Fruit fly (Drosophila melanogaster) whole organism, wandering third instar larva: Measurements from ENCODE around the gene hbt.

Experiments
- Abd-B ChIP-seq: fragments of >200 bp; optimal IDR thresholded peaks from 2 replicates; lab custom pipeline; 2017; ENCODE audit warnings: missing biosample characterization, missing genetic modification characterization
- CG32264 ChIP-seq: fragments of 200-800 bp; sonication (Bioruptor generic); optimal IDR thresholded peaks from 2 replicates; lab custom pipeline; 2016; ENCODE audit warnings: missing biosample characterization, missing genetic modification characterization
- CG9705 ChIP-seq: fragments of 200-800 bp; sonication (Bioruptor generic); optimal IDR thresholded peaks from 2 replicates; lab custom pipeline; 2018; ENCODE audit warnings: missing biosample characterization, mild to moderate bottlenecking, missing genetic modification characterization
- CrebA ChIP-seq: fragments of 200-800 bp; sonication (Bioruptor generic); optimal IDR thresholded peaks from 2 replicates; lab custom pipeline; 2016; ENCODE audit warnings: missing biosample characterization, mild to moderate bottlenecking, missing genetic modification characterization, borderline replicate concordance
- Dfd ChIP-seq: fragments of >200 bp; optimal IDR thresholded peaks from 2 replicates; lab custom pipeline; 2017; ENCODE audit warnings: missing biosample characterization, missing genetic modification characterization
- Dif ChIP-seq: fragments of 200-275, 200-300 bp; sonication (Bioruptor generic); optimal IDR thresholded peaks from 2 replicates; lab custom pipeline; 2018; ENCODE audit warnings: missing biosample characterization, missing genetic modification characterization; ENCODE audit not compliant: partially characterized antibody
- GATAd ChIP-seq: sonication (Bioruptor generic); optimal IDR thresholded peaks from 2 replicates; lab custom pipeline; 2016; ENCODE audit warnings: missing biosample characterization, missing genetic modification characterization
- HLH106 ChIP-seq: fragments of 200-800 bp; optimal IDR thresholded peaks from 3 replicates; lab custom pipeline; 2019; ENCODE audit warnings: missing biosample characterization, mild to moderate bottlenecking, missing genetic modification characterization, moderate library complexity
- Hnf4 ChIP-seq: fragments of 200-800 bp; sonication (Bioruptor generic); optimal IDR thresholded peaks from 2 replicates; lab custom pipeline; 2016; ENCODE audit warnings: missing biosample characterization, mild to moderate bottlenecking, missing genetic modification characterization
- Hr78 ChIP-seq: fragments of >200 bp; optimal IDR thresholded peaks from 2 replicates; lab custom pipeline; 2017; ENCODE audit warnings: missing biosample characterization, missing genetic modification characterization
- Hr83 ChIP-seq: fragments of 200-300 bp; sonication (Bioruptor generic); optimal IDR thresholded peaks from 2 replicates; lab custom pipeline; 2016; ENCODE audit warnings: missing biosample characterization, mild to moderate bottlenecking, missing genetic modification characterization, moderate library complexity; ENCODE audit not compliant: poor library complexity, severe bottlenecking
- Jra ChIP-seq: sonication (Bioruptor generic); optimal IDR thresholded peaks from 2 replicates; lab custom pipeline; 2016; ENCODE audit warnings: missing biosample characterization, missing genetic modification characterization
- Mio ChIP-seq: sonication (Bioruptor generic); optimal IDR thresholded peaks from 2 replicates; lab custom pipeline; 2016; ENCODE audit warnings: missing biosample characterization, missing genetic modification characterization
- Myc ChIP-seq: fragments of >200 bp; optimal IDR thresholded peaks from 2 replicates; lab custom pipeline; 2017
- N ChIP-seq: fragments of >200 bp; optimal IDR thresholded peaks from 2 replicates; lab custom pipeline; 2018; ENCODE audit warnings: missing biosample characterization, missing external identifiers, missing genetic modification characterization
- OdsH ChIP-seq: fragments of 200-800 bp; sonication (Bioruptor generic); optimal IDR thresholded peaks from 2 replicates; lab custom pipeline; 2016; ENCODE audit warnings: missing biosample characterization, mild to moderate bottlenecking, missing genetic modification characterization
- Rel ChIP-seq, 2 experiments: fragments of 200-800 bp; sonication (Bioruptor generic) in 1 of 2; optimal IDR thresholded peaks; 2 replicates in 1 of 2; 3 replicates in 1 of 2; lab custom pipeline; 2016 to 2019; ENCODE audit warnings: mild to moderate bottlenecking in 2 of 2, missing biosample characterization in 2 of 2, missing genetic modification characterization in 2 of 2, moderate library complexity in 1 of 2
- Sp1 ChIP-seq: fragments of 200-800 bp; sonication (Bioruptor generic); optimal IDR thresholded peaks from 3 replicates; lab custom pipeline; 2019; ENCODE audit warnings: missing biosample characterization, mild to moderate bottlenecking, missing genetic modification characterization, moderate library complexity
- Vsx2 ChIP-seq: fragments of 200-300, 225-300 bp; sonication (Bioruptor generic); optimal IDR thresholded peaks from 2 replicates; lab custom pipeline; 2018; ENCODE audit warnings: missing biosample characterization, missing genetic modification characterization; ENCODE audit not compliant: partially characterized antibody
- br ChIP-seq: fragments of 200-800 bp; sonication (Bioruptor generic); optimal IDR thresholded peaks from 2 replicates; lab custom pipeline; 2016; ENCODE audit warnings: missing biosample characterization, missing genetic modification characterization
- brk ChIP-seq: fragments of 200-800 bp; sonication (Bioruptor generic); optimal IDR thresholded peaks from 2 replicates; lab custom pipeline; 2016; ENCODE audit warnings: missing biosample characterization, mild to moderate bottlenecking, missing genetic modification characterization
- dl ChIP-seq, 2 experiments: fragments of 175-275, 200-275 bp in 1 of 2; fragments of 200-275 bp in 1 of 2; sonication (Bioruptor generic); optimal IDR thresholded peaks; lab custom pipeline; 2018; ENCODE audit warnings: mild to moderate bottlenecking in 2 of 2, missing biosample characterization in 2 of 2, missing genetic modification characterization in 2 of 2, moderate library complexity in 2 of 2; ENCODE audit not compliant: partially characterized antibody in 2 of 2, insufficient read depth in 1 of 2
- dmrt93B ChIP-seq: fragments of 200-800 bp; sonication (Bioruptor generic); optimal IDR thresholded peaks from 2 replicates; lab custom pipeline; 2018; ENCODE audit warnings: missing biosample characterization, mild to moderate bottlenecking, missing genetic modification characterization
- dsf ChIP-seq: sonication (Bioruptor generic); optimal IDR thresholded peaks from 2 replicates; lab custom pipeline; 2016; ENCODE audit warnings: missing biosample characterization, missing genetic modification characterization, borderline replicate concordance
- ey ChIP-seq: fragments of 200-800 bp; sonication (Bioruptor generic); optimal IDR thresholded peaks from 2 replicates; lab custom pipeline; 2016; ENCODE audit warnings: missing biosample characterization, missing genetic modification characterization
- foxo ChIP-seq, 2 experiments: fragments of 200-800 bp; sonication (Bioruptor generic); optimal IDR thresholded peaks; 2 replicates in 1 of 2; 3 replicates in 1 of 2; lab custom pipeline; 2016 to 2017; ENCODE audit warnings: missing biosample characterization in 2 of 2, missing genetic modification characterization in 2 of 2
- fru ChIP-seq: fragments of 200-800 bp; sonication (Bioruptor generic); optimal IDR thresholded peaks from 3 replicates; lab custom pipeline; 2016; ENCODE audit warnings: missing biosample characterization, mild to moderate bottlenecking, missing genetic modification characterization
- h ChIP-seq: fragments of 200-800 bp; sonication (Bioruptor generic); optimal IDR thresholded peaks from 3 replicates; lab custom pipeline; 2016; ENCODE audit warnings: missing biosample characterization, mild to moderate bottlenecking, missing genetic modification characterization
- jim ChIP-seq: fragments of 175-275, 200-325 bp; sonication (Bioruptor generic); optimal IDR thresholded peaks from 2 replicates; lab custom pipeline; 2016; ENCODE audit warnings: missing biosample characterization, mild to moderate bottlenecking, missing genetic modification characterization
- lola ChIP-seq: fragments of >200 bp; optimal IDR thresholded peaks from 2 replicates; lab custom pipeline; 2017; ENCODE audit warnings: missing biosample characterization, missing genetic modification characterization
- pan ChIP-seq: fragments of >200 bp; optimal IDR thresholded peaks from 2 replicates; lab custom pipeline; 2017
- psq ChIP-seq: fragments of 200-800 bp; sonication (Bioruptor generic); optimal IDR thresholded peaks from 3 replicates; lab custom pipeline; 2017; ENCODE audit warnings: missing biosample characterization, mild to moderate bottlenecking, missing genetic modification characterization, moderate library complexity
- rgr ChIP-seq: fragments of 200-800 bp; sonication (Bioruptor generic); optimal IDR thresholded peaks from 3 replicates; lab custom pipeline; 2016; ENCODE audit warnings: missing biosample characterization, mild to moderate bottlenecking, missing genetic modification characterization
- sage ChIP-seq: fragments of 200-800 bp; sonication (Bioruptor generic); optimal IDR thresholded peaks from 2 replicates; lab custom pipeline; 2016; ENCODE audit warnings: missing biosample characterization, mild to moderate bottlenecking, missing genetic modification characterization
- sv ChIP-seq: fragments of 200-800 bp; sonication (Bioruptor generic); optimal IDR thresholded peaks from 3 replicates; lab custom pipeline; 2016; ENCODE audit warnings: missing biosample characterization, missing genetic modification characterization
- tai ChIP-seq: sonication (Bioruptor generic); optimal IDR thresholded peaks from 2 replicates; lab custom pipeline; 2016; ENCODE audit warnings: missing biosample characterization, missing genetic modification characterization
- usp ChIP-seq: fragments of >200 bp; optimal IDR thresholded peaks from 2 replicates; lab custom pipeline; 2017; ENCODE audit warnings: missing biosample characterization, missing genetic modification characterization
- woc ChIP-seq: sonication (Bioruptor generic); optimal IDR thresholded peaks from 2 replicates; lab custom pipeline; 2016; ENCODE audit warnings: missing biosample characterization, mild to moderate bottlenecking, missing genetic modification characterization

hbt gene

DNA sequence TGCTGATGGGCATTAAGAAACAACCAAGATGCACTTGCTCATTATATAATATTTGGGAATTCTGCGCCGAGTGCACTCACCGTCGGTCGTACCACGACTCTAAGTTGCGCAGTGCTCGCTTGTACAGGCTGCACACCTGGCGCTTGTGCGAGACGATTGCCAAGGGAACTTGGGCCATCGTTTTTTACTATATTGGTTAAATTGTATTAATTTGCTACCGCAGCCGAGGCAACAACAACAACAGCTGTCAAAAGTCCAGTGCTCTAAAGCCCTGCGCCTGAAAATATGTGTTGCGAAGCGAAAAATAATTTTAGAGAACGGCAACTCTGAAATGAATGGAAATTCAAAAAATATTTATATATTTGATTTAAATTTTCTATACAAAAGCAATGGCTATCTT, 39.8 kb upstream of the hbt start, which contains the start of gene ND-B22:
ND-B22 (minus strand) TSS at position 349 of the 400 bp plus-strand sequence.
- TF ChIP-seq CG9705 (peak; percentile 42), rgr (peak; percentile 75), CrebA (GFP tag; lab: Kevin White, UChicago) (no peak), usp (GFP tag; lab: Kevin White, UChicago) (no peak), foxo (GFP tag; optimal IDR thresholded peaks at IDR 0.05; lab: Kevin White, UChicago) (peak in 1 of 2 experiments; percentile 65), brk (no peak), dl (GFP tag; optimal IDR thresholded peaks at IDR 0.05; lab: Kevin White, UChicago; ENCODE audit: insufficient read depth in 1 of 2, partially characterized antibody in 2 of 2) (no peak), Dif (GFP tag; lab: Kevin White, UChicago) (no peak), HLH106 (peak; percentile 46), Dfd (GFP tag; lab: Kevin White, UChicago) (no peak), CG32264 (GFP tag; lab: Kevin White, UChicago) (no peak), pan (lab: Kevin White, UChicago) (no peak), psq (GFP tag; lab: Kevin White, UChicago) (peak; percentile 29), sage (GFP tag; lab: Kevin White, UChicago) (peak; percentile 50), Hnf4 (GFP tag; lab: Kevin White, UChicago) (peak; percentile 80), tai (no peak), h (GFP tag; lab: Kevin White, UChicago) (peak; percentile 69), fru (GFP tag; lab: Kevin White, UChicago) (peak; percentile 30), Vsx2 (GFP tag; lab: Kevin White, UChicago) (no peak), woc (GFP tag; lab: Kevin White, UChicago) (peak; percentile 19), N (GFP tag; lab: Kevin White, UChicago) (no peak), Hr83 (peak; percentile 86), lola (GFP tag; lab: Kevin White, UChicago) (no peak), OdsH (GFP tag; lab: Kevin White, UChicago) (peak; percentile 28), Myc (lab: Kevin White, UChicago) (no peak), sv (GFP tag; lab: Kevin White, UChicago) (peak; percentile 26), Rel (GFP tag; optimal IDR thresholded peaks at IDR 0.05; lab: Kevin White, UChicago) (no peak), Rel (tag; optimal IDR thresholded peaks at IDR 0.05; lab: Kevin White, UChicago) (no peak), Abd-B (GFP tag; lab: Kevin White, UChicago) (no peak), Mio (GFP tag; lab: Kevin White, UChicago) (no peak), dmrt93B (no peak), ey (GFP tag; lab: Kevin White, UChicago) (peak; percentile 23), Hr78 (GFP tag; lab: Kevin White, UChicago) (no peak), jim (no peak), dsf (peak; percentile 19), br (GFP tag; lab: Kevin White, UChicago) (peak; percentile 40), GATAd (GFP tag; lab: Kevin White, UChicago) (peak; percentile 16), Jra (GFP tag; lab: Kevin White, UChicago) (peak; percentile 47), Sp1 (GFP tag; lab: Kevin White, UChicago) (peak; percentile 28)
- TF ChIP-seq, all 38 proteins: peak for 19

- TF ChIP-seq Hr78 (GFP tag; lab: Kevin White, UChicago) (no peak), rgr (peak; percentile 90), foxo (GFP tag; optimal IDR thresholded peaks at IDR 0.05; lab: Kevin White, UChicago) (peak in 1 of 2 experiments; percentile 90), dl (GFP tag; optimal IDR thresholded peaks at IDR 0.05; lab: Kevin White, UChicago; ENCODE audit: insufficient read depth in 1 of 2, partially characterized antibody in 2 of 2) (no peak), Jra (GFP tag; lab: Kevin White, UChicago) (peak; percentile 85), Dif (GFP tag; lab: Kevin White, UChicago) (no peak), sage (GFP tag; lab: Kevin White, UChicago) (peak; percentile 83), OdsH (GFP tag; lab: Kevin White, UChicago) (peak; percentile 83), sv (GFP tag; lab: Kevin White, UChicago) (peak; percentile 81), brk (peak; percentile 88), usp (GFP tag; lab: Kevin White, UChicago) (no peak), fru (GFP tag; lab: Kevin White, UChicago) (peak; percentile 83), h (GFP tag; lab: Kevin White, UChicago) (peak; percentile 89), CG32264 (GFP tag; lab: Kevin White, UChicago) (peak; percentile 5), Hr83 (peak; percentile 96), CrebA (GFP tag; lab: Kevin White, UChicago) (no peak), woc (GFP tag; lab: Kevin White, UChicago) (peak; percentile 84), CG9705 (peak; percentile 68), Abd-B (GFP tag; lab: Kevin White, UChicago) (no peak), Myc (lab: Kevin White, UChicago) (no peak), tai (no peak), Sp1 (GFP tag; lab: Kevin White, UChicago) (peak; percentile 80), Vsx2 (GFP tag; lab: Kevin White, UChicago) (no peak), jim (peak; percentile 44), ey (GFP tag; lab: Kevin White, UChicago) (peak; percentile 71), GATAd (GFP tag; lab: Kevin White, UChicago) (peak; percentile 67), dmrt93B (peak; percentile 48), Rel (GFP tag; optimal IDR thresholded peaks at IDR 0.05; lab: Kevin White, UChicago) (no peak), Rel (tag; optimal IDR thresholded peaks at IDR 0.05; lab: Kevin White, UChicago) (peak; percentile 61), Dfd (GFP tag; lab: Kevin White, UChicago) (no peak), psq (GFP tag; lab: Kevin White, UChicago) (peak; percentile 75), dsf (peak; percentile 85), lola (GFP tag; lab: Kevin White, UChicago) (no peak), pan (lab: Kevin White, UChicago) (no peak), br (GFP tag; lab: Kevin White, UChicago) (peak; percentile 83), Hnf4 (GFP tag; lab: Kevin White, UChicago) (peak; percentile 95), N (GFP tag; lab: Kevin White, UChicago) (no peak), HLH106 (peak; percentile 78), Mio (GFP tag; lab: Kevin White, UChicago) (no peak)
Observed at dm6 chr2L:13368940-13369339, 38.0 kb upstream of the hbt start, which contains the start of gene CG31855. TSS of gene CG31855 (plus strand) at chr2L:13369204.
